Worm (Caenorhabditis elegans) whole organism, L4 larva: ENCODE results near the gene F48F7.6.

Experiments used
- ZK546.5 ChIP-seq, 2 experiments: sonication (generic microtip); optimal IDR thresholded peaks; 2 replicates each; lab custom pipeline; 2017; ENCODE audit warnings: missing biosample characterization in 2 of 2, missing genetic modification characterization in 2 of 2
- lin-15B ChIP-seq: fragments of 150-350 bp; sonication (generic microtip); optimal IDR thresholded peaks from 3 replicates; lab custom pipeline; 2014; ENCODE audit warnings: missing biosample characterization, missing genetic modification characterization
- ztf-7 ChIP-seq: fragments of 150-350 bp; optimal IDR thresholded peaks from 2 replicates; lab custom pipeline; 2014; ENCODE audit warnings: missing biosample characterization, missing genetic modification characterization

DNA sequence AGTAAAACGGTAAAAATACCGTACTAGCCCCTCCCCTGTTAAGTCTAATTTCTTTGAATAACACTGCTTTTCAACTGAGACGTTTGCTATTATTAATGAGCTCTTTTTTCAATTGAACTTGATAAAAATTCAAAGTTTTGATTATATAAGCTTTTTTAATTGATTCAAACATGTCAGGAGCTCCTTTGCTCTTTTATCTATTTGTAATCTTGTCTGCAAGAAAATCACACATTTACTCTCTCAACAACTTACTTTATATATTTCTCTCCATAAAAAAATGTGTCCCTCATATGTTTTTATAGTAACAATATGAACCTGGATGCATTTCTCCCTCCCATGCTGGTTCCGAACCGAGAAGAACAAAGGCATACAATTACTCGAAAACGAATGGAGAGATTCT, 42.7 kb downstream of the F48F7.6 start, which contains the start of gene C04C11.1:
- TF ChIP-seq ztf-7 (no peak), ZK546.5 (tag; optimal IDR thresholded peaks at IDR 0.05; lab: Kevin White, UChicago) (no peak), lin-15B (tag; lab: Kevin White, UChicago) (no peak)
